Worm (Caenorhabditis elegans) whole organism, young adult: ENCODE measurements around the gene unc-132.
A peak's percentile ranks its signal among the peaks of the same experiment; 100 is the strongest.

Source experiments
- B0261.1 ChIP-seq: sonication (generic microtip); optimal IDR thresholded peaks from 2 replicates; lab custom pipeline; 2016; ENCODE audit warnings: mild to moderate bottlenecking, missing genetic modification characterization, moderate library complexity, missing compliant biosample characterization
- D2030.7 ChIP-seq: fragments of 200-800 bp; sonication (Bioruptor generic); IDR thresholded peaks from 2 replicates; pipeline ENCODE4 v1.3.6; 2022; ENCODE audit warnings: missing genetic modification reagents, missing genetic modification characterization, missing compliant biosample characterization
- F10E7.11 ChIP-seq: sonication (generic microtip); optimal IDR thresholded peaks from 2 replicates; lab custom pipeline; 2017; ENCODE audit warnings: mild to moderate bottlenecking, missing genetic modification characterization, moderate library complexity, missing compliant biosample characterization
- F39B2.1 ChIP-seq: fragments of 200-800 bp; sonication (Bioruptor generic); IDR thresholded peaks from 2 replicates; pipeline ENCODE4 v1.3.6; 2022; ENCODE audit warnings: missing genetic modification reagents, missing genetic modification characterization, missing compliant biosample characterization
- F52B5.7 ChIP-seq: sonication (generic microtip); optimal IDR thresholded peaks from 2 replicates; lab custom pipeline; 2016; ENCODE audit warnings: mild to moderate bottlenecking, missing genetic modification characterization, missing compliant biosample characterization
- F55B11.4 ChIP-seq: sonication (generic microtip); optimal IDR thresholded peaks from 2 replicates; lab custom pipeline; 2016; ENCODE audit warnings: missing compliant biosample characterization, missing genetic modification characterization, borderline replicate concordance; ENCODE audit not compliant: insufficient read depth
- F57A8.1 ChIP-seq: fragments of 200-800 bp; sonication (Bioruptor generic); optimal IDR thresholded peaks from 2 replicates; lab custom pipeline; 2018; ENCODE audit warnings: mild to moderate bottlenecking, missing genetic modification characterization, moderate library complexity, missing compliant biosample characterization
- T07F8.4 ChIP-seq: sonication (generic microtip); optimal IDR thresholded peaks from 2 replicates; lab custom pipeline; 2016; ENCODE audit warnings: mild to moderate bottlenecking, missing genetic modification characterization, moderate library complexity, missing compliant biosample characterization
- T26A5.8 ChIP-seq: sonication (generic microtip); optimal IDR thresholded peaks from 2 replicates; lab custom pipeline; 2016; ENCODE audit warnings: missing genetic modification characterization, missing compliant biosample characterization
- Y67H2A.10 ChIP-seq: fragments of 200-800 bp; sonication (Bioruptor generic); conservative IDR thresholded peaks from 2 replicates; pipeline ENCODE4 v1.3.6; 2022; ENCODE audit warnings: missing genetic modification reagents, missing genetic modification characterization, missing compliant biosample characterization
- aptf-2 ChIP-seq: fragments of 200-800 bp; sonication (Bioruptor generic); conservative IDR thresholded peaks from 2 replicates; pipeline ENCODE4 v1.3.6; 2022; ENCODE audit warnings: missing genetic modification reagents, missing genetic modification characterization, missing compliant biosample characterization
- athp-1 ChIP-seq: sonication (generic microtip); optimal IDR thresholded peaks from 2 replicates; lab custom pipeline; 2017; ENCODE audit warnings: mild to moderate bottlenecking, missing genetic modification characterization, missing compliant biosample characterization
- attf-3 ChIP-seq: fragments of 200-800 bp; sonication (Bioruptor generic); conservative IDR thresholded peaks from 2 replicates; pipeline ENCODE4 v1.3.6; 2022; ENCODE audit warnings: missing genetic modification reagents, missing genetic modification characterization, missing compliant biosample characterization
- attf-5 ChIP-seq: fragments of 200-800 bp; sonication (Bioruptor generic); optimal IDR thresholded peaks from 2 replicates; lab custom pipeline; 2018; ENCODE audit warnings: mild to moderate bottlenecking, missing genetic modification characterization, missing compliant biosample characterization
- attf-6 ChIP-seq: fragments of 200-800 bp; sonication (Bioruptor generic); IDR thresholded peaks from 2 replicates; pipeline ENCODE4 v1.3.6; 2022; ENCODE audit warnings: missing genetic modification reagents, missing genetic modification characterization, missing compliant biosample characterization
- bed-2 ChIP-seq: fragments of 200-800 bp; sonication (Bioruptor generic); IDR thresholded peaks from 2 replicates; pipeline ENCODE4 v1.3.6; 2022; ENCODE audit warnings: missing genetic modification reagents, missing genetic modification characterization, missing compliant biosample characterization
- cebp-1 ChIP-seq, 2 experiments: fragments of 200-800 bp in 1 of 2; sonication (Bioruptor generic) in 1 of 2; sonication (generic microtip) in 1 of 2; IDR thresholded peaks in 1 of 2; optimal IDR thresholded peaks in 1 of 2; 2 replicates each; pipeline versions ENCODE4 v1.3.6 to Lab custom; 2017 to 2022; ENCODE audit warnings: missing compliant biosample characterization in 2 of 2, missing genetic modification characterization in 2 of 2, mild to moderate bottlenecking in 1 of 2, missing genetic modification reagents in 1 of 2, moderate library complexity in 1 of 2
- ceh-40 ChIP-seq: fragments of 200-800 bp; sonication (Bioruptor generic); IDR thresholded peaks from 2 replicates; pipeline ENCODE4 v1.3.6; 2022; ENCODE audit warnings: missing genetic modification characterization, missing compliant biosample characterization
- ceh-79 ChIP-seq: sonication (generic microtip); optimal IDR thresholded peaks from 2 replicates; lab custom pipeline; 2017; ENCODE audit warnings: mild to moderate bottlenecking, missing genetic modification characterization, missing compliant biosample characterization
- die-1 ChIP-seq: sonication (generic microtip); optimal IDR thresholded peaks from 2 replicates; lab custom pipeline; 2016; ENCODE audit warnings: missing genotype, mild to moderate bottlenecking, missing genetic modification characterization, missing compliant biosample characterization
- dox-1 ChIP-seq: fragments of 200-800 bp; sonication (Bioruptor generic); IDR thresholded peaks from 2 replicates; pipeline ENCODE4 v1.3.6; 2022; ENCODE audit warnings: missing genetic modification reagents, missing genetic modification characterization, missing compliant biosample characterization
- dpff-1 ChIP-seq: sonication (generic microtip); optimal IDR thresholded peaks from 2 replicates; lab custom pipeline; 2017; ENCODE audit warnings: mild to moderate bottlenecking, missing genetic modification characterization, missing compliant biosample characterization
- fkh-3 ChIP-seq: sonication (generic microtip); optimal IDR thresholded peaks from 2 replicates; lab custom pipeline; 2016; ENCODE audit warnings: mild to moderate bottlenecking, missing genetic modification characterization, missing compliant biosample characterization
- gei-17 ChIP-seq: fragments of 200-800 bp; sonication (Bioruptor generic); optimal IDR thresholded peaks from 2 replicates; lab custom pipeline; 2018; ENCODE audit warnings: mild to moderate bottlenecking, missing genetic modification characterization, missing compliant biosample characterization
- hmg-1.2 ChIP-seq: fragments of 200-800 bp; sonication (Bioruptor generic); IDR thresholded peaks from 2 replicates; pipeline ENCODE4 v1.3.6; 2022; ENCODE audit warnings: missing genetic modification reagents, missing genetic modification characterization, missing compliant biosample characterization
- hmg-20 ChIP-seq: fragments of 200-800 bp; sonication (Bioruptor generic); IDR thresholded peaks from 2 replicates; pipeline ENCODE4 v1.3.6; 2022; ENCODE audit warnings: missing genetic modification reagents, missing genetic modification characterization, missing compliant biosample characterization
- hrde-1 ChIP-seq: sonication (generic microtip); optimal IDR thresholded peaks from 2 replicates; lab custom pipeline; 2016; ENCODE audit warnings: missing genetic modification characterization, mild to moderate bottlenecking, missing compliant biosample characterization, moderate library complexity, missing genotype, missing genetic modification reagents, borderline replicate concordance
- lag-1 ChIP-seq: fragments of 200-800 bp; sonication (Bioruptor generic); IDR thresholded peaks from 2 replicates; pipeline ENCODE4 v1.3.6; 2022; ENCODE audit warnings: missing genetic modification reagents, missing genetic modification characterization, missing compliant biosample characterization
- let-526 ChIP-seq: fragments of 200-800 bp; sonication (Bioruptor generic); IDR thresholded peaks from 2 replicates; pipeline ENCODE4 v1.3.6; 2022; ENCODE audit warnings: missing genetic modification reagents, missing genetic modification characterization, missing compliant biosample characterization
- let-607 ChIP-seq, 2 experiments: fragments of 200-800 bp in 1 of 2; sonication (Bioruptor generic) in 1 of 2; sonication (generic microtip) in 1 of 2; optimal IDR thresholded peaks; 2 replicates each; lab custom pipeline; 2016 to 2018; ENCODE audit warnings: mild to moderate bottlenecking in 2 of 2, missing compliant biosample characterization in 2 of 2, missing genetic modification characterization in 2 of 2, moderate library complexity in 2 of 2, missing genotype in 1 of 2
- lin-35 ChIP-seq, 3 experiments: fragments of 150-350 bp in 2 of 3; sonication (generic microtip) in 1 of 3; optimal IDR thresholded peaks; 2 replicates each; lab custom pipeline; 2014 to 2018; ENCODE audit warnings: missing biosample characterization in 3 of 3, missing genetic modification characterization in 3 of 3, missing genetic modification reagents in 3 of 3
- madf-10 ChIP-seq: sonication (generic microtip); optimal IDR thresholded peaks from 2 replicates; lab custom pipeline; 2016; ENCODE audit warnings: mild to moderate bottlenecking, missing genetic modification characterization, missing compliant biosample characterization
- madf-6 ChIP-seq: fragments of 200-800 bp; sonication (Bioruptor generic); IDR thresholded peaks from 2 replicates; pipeline ENCODE4 v1.3.6; 2022; ENCODE audit warnings: missing genetic modification reagents, missing genetic modification characterization, missing compliant biosample characterization
- nfya-1 ChIP-seq: sonication (generic microtip); optimal IDR thresholded peaks from 2 replicates; lab custom pipeline; 2017; ENCODE audit warnings: antibody characterized with exemption, missing compliant biosample characterization, missing genetic modification characterization, borderline replicate concordance; ENCODE audit not compliant: insufficient read depth
- nfyb-1 ChIP-seq: fragments of 200-800 bp; sonication (Bioruptor generic); IDR thresholded peaks from 2 replicates; pipeline ENCODE4 v1.3.6; 2022; ENCODE audit warnings: missing genetic modification reagents, missing genetic modification characterization, missing compliant biosample characterization
- nhr-80 ChIP-seq: sonication (generic microtip); optimal IDR thresholded peaks from 2 replicates; lab custom pipeline; 2016; ENCODE audit warnings: missing genetic modification characterization, missing compliant biosample characterization
- rec-8 ChIP-seq, 2 experiments: sonication (generic microtip); optimal IDR thresholded peaks; 2 replicates each; lab custom pipeline; 2016; ENCODE audit warnings: mild to moderate bottlenecking in 2 of 2, missing genetic modification characterization in 2 of 2, missing genetic modification reagents in 2 of 2, missing genotype in 2 of 2, missing biosample characterization in 1 of 2, missing compliant biosample characterization in 1 of 2, moderate library complexity in 1 of 2
- repo-1 ChIP-seq: sonication (generic microtip); optimal IDR thresholded peaks from 2 replicates; lab custom pipeline; 2017; ENCODE audit warnings: mild to moderate bottlenecking, missing genetic modification characterization, missing compliant biosample characterization
- sdz-38 ChIP-seq: sonication (generic microtip); optimal IDR thresholded peaks from 2 replicates; lab custom pipeline; 2016; ENCODE audit warnings: missing genotype, missing genetic modification characterization, missing compliant biosample characterization
- zfh-2 ChIP-seq: fragments of 200-800 bp; sonication (Bioruptor generic); conservative IDR thresholded peaks from 2 replicates; pipeline ENCODE4 v1.3.6; 2022; ENCODE audit warnings: missing genetic modification reagents, missing genetic modification characterization, missing compliant biosample characterization
- ztf-26 ChIP-seq: sonication (generic microtip); optimal IDR thresholded peaks from 2 replicates; lab custom pipeline; 2017; ENCODE audit warnings: missing genetic modification characterization, missing compliant biosample characterization
- ztf-3 ChIP-seq: fragments of 200-800 bp; sonication (Bioruptor generic); optimal IDR thresholded peaks from 2 replicates; lab custom pipeline; 2018; ENCODE audit warnings: mild to moderate bottlenecking, missing genetic modification characterization, missing compliant biosample characterization

unc-132 gene

ce11 chrV:3688733-3689132 lies 1.8 kb downstream of the unc-132 start:
- TF ChIP-seq nfyb-1 (GFP tag; lab: Robert Waterston, UW) (0 out of 2 replicates have a peak, but pooled peaks have one; percentile 50), hmg-1.2 (GFP tag; lab: Robert Waterston, UW) (peak; percentile 49; the same call in 1 of the 2 replicates), zfh-2 (GFP tag; lab: Robert Waterston, UW) (peak; percentile 58), fkh-3 (tag; lab: Kevin White, UChicago) (no peak)

ce11 chrV:3692613-3693012 lies 5.7 kb downstream of the unc-132 start:
- TF ChIP-seq hrde-1 (tag; lab: Kevin White, UChicago) (no peak), nhr-80 (tag; lab: Kevin White, UChicago) (peak; percentile 1), gei-17 (GFP tag; lab: Kevin White, UChicago) (no peak)
- TF ChIP-seq, all 124 proteins: peak for 1

- TF ChIP-seq Y67H2A.10: no peak
- TF ChIP-seq madf-6: no peak
- no peak for TF ChIP-seq rec-8 (tag; optimal IDR thresholded peaks at IDR 0.05; lab: Kevin White, UChicago)
- TF ChIP-seq F10E7.11: no peak
- TF ChIP-seq fkh-3 (tag; lab: Kevin White, UChicago): no peak
- TF ChIP-seq dpff-1: no peak
- no peak for TF ChIP-seq B0261.1 (tag; lab: Kevin White, UChicago)
- TF ChIP-seq lin-35 (GFP tag; optimal IDR thresholded peaks at IDR 0.05; lab: Kevin White, UChicago): no peak
- TF ChIP-seq let-607 (tag; optimal IDR thresholded peaks at IDR 0.05; lab: Kevin White, UChicago): no peak
- TF ChIP-seq let-526 (GFP tag; lab: Robert Waterston, UW): no peak
These were observed 6.8 kb downstream of the unc-132 start for ce11 chrV:3693657-3694056.

ce11 chrV:3695254-3695653 lies 8.3 kb downstream of the unc-132 start:
- no peak for TF ChIP-seq ztf-3
- no peak for TF ChIP-seq bed-2
- no peak for TF ChIP-seq F55B11.4 (tag; lab: Kevin White, UChicago)
- no peak for TF ChIP-seq aptf-2
- no peak for TF ChIP-seq cebp-1 (GFP tag; IDR thresholded peaks at IDR 0.05; lab: Robert Waterston, UW)
- no peak for TF ChIP-seq cebp-1 (tag; optimal IDR thresholded peaks at IDR 0.05; lab: Kevin White, UChicago)
- TF ChIP-seq T26A5.8 (tag; lab: Kevin White, UChicago): no peak
- no peak for TF ChIP-seq F57A8.1 (GFP tag; lab: Kevin White, UChicago)

- TF ChIP-seq athp-1 (tag; lab: Kevin White, UChicago) (no peak), F39B2.1 (GFP tag; lab: Robert Waterston, UW) (no peak), lag-1 (GFP tag; lab: Robert Waterston, UW) (no peak), ceh-40 (GFP tag; lab: Robert Waterston, UW) (no peak), dox-1 (GFP tag; lab: Robert Waterston, UW) (peak; percentile 43), attf-3 (GFP tag; lab: Robert Waterston, UW) (no peak), ztf-26 (tag; lab: Kevin White, UChicago) (no peak), F52B5.7 (tag; lab: Kevin White, UChicago) (no peak), attf-5 (peak; percentile 5), madf-6 (no peak), nfya-1 (no peak), ceh-79 (tag; lab: Kevin White, UChicago) (no peak), repo-1 (tag; lab: Kevin White, UChicago) (no peak), B0261.1 (tag; lab: Kevin White, UChicago) (no peak), sdz-38 (tag; lab: Kevin White, UChicago) (no peak), madf-10 (peak; percentile 47), D2030.7 (GFP tag; lab: Robert Waterston, UW) (no peak), T07F8.4 (tag; lab: Kevin White, UChicago) (no peak), die-1 (no peak), attf-6 (GFP tag; lab: Robert Waterston, UW) (no peak), hmg-20 (GFP tag; lab: Robert Waterston, UW) (no peak)
These were observed 10.2 kb downstream of the unc-132 start for ce11 chrV:3697071-3697470.
